Worm (Caenorhabditis elegans): ENCODE measurements around the gene exc-9.

The exc-9 gene

ce11 chrIV:7976210-7976609, 35.4 kb upstream of the exc-9 start, which contains the start of gene F57H12.6:
Gene F57H12.6, minus strand, starts transcription at chrIV:7976310.
- no peak for TF ChIP-seq mep-1 (tag; optimal IDR thresholded peaks at IDR 0.05)
- TF ChIP-seq sem-2 (GFP tag; optimal IDR thresholded peaks at IDR 0.05): no peak
- no peak for TF ChIP-seq lsy-2 (tag; optimal IDR thresholded peaks at IDR 0.05)
- no peak for TF ChIP-seq bed-3 (GFP tag; optimal IDR thresholded peaks at IDR 0.05)
- no peak for TF ChIP-seq ceh-39 (tag; optimal IDR thresholded peaks at IDR 0.05)
- TF ChIP-seq ceh-83 (GFP tag; optimal IDR thresholded peaks at IDR 0.05): no peak
- no peak for TF ChIP-seq cnd-1 (tag; optimal IDR thresholded peaks at IDR 0.05)
- no peak for TF ChIP-seq nhr-28 (tag; optimal IDR thresholded peaks at IDR 0.05)
- no peak for TF ChIP-seq blmp-1 (tag; optimal IDR thresholded peaks at IDR 0.05)
- no peak for TF ChIP-seq drap-1 (GFP tag; optimal IDR thresholded peaks at IDR 0.05)
- TF ChIP-seq lin-13 (tag; optimal IDR thresholded peaks at IDR 0.05): no peak
- no peak for TF ChIP-seq M03D4.4 (tag; optimal IDR thresholded peaks at IDR 0.05)
- no peak for TF ChIP-seq snpc-4 (tag; optimal IDR thresholded peaks at IDR 0.05)
- TF ChIP-seq pha-4 (tag; optimal IDR thresholded peaks at IDR 0.05): no peak
- no peak for TF ChIP-seq nhr-12 (tag; optimal IDR thresholded peaks at IDR 0.05)
- TF ChIP-seq ham-2 (GFP tag; optimal IDR thresholded peaks at IDR 0.05): no peak
- TF ChIP-seq flh-1 (GFP tag; optimal IDR thresholded peaks at IDR 0.05): no peak
- no peak for TF ChIP-seq ces-1 (GFP tag; optimal IDR thresholded peaks at IDR 0.05)
- TF ChIP-seq mls-2 (tag; optimal IDR thresholded peaks at IDR 0.05): no peak
- no peak for TF ChIP-seq nhr-237 (tag; optimal IDR thresholded peaks at IDR 0.05)

DNA sequence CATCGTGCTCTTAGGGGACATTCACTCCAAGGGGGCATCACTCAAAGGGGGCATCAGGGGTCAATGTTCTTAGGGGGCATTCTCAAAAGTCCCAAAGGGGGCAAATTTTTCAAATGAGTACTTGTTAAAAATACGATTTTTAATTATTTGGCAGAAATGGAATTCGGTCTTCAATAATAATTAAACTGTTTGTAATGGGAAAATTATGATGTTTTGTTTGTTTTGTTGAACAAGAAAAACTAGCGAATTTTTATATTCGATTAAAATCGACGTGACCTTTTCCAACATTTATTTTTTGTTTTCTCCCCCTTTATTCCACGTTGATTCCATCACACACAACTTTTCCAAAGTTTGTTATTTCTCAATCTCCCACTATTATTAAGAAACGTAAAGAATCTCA, 26.2 kb upstream of the exc-9 start, which contains the start of gene F57H12.5:
TSS of gene F57H12.5 (plus strand) at position 301 of the 400 bp plus-strand sequence.
- TF ChIP-seq elt-3 (tag; optimal IDR thresholded peaks at IDR 0.05) (no peak), lin-32 (GFP tag; optimal IDR thresholded peaks at IDR 0.05) (no peak), ces-1 (GFP tag; optimal IDR thresholded peaks at IDR 0.05) (no peak), M03D4.4 (tag; optimal IDR thresholded peaks at IDR 0.05) (no peak), mep-1 (tag; optimal IDR thresholded peaks at IDR 0.05) (no peak), nhr-237 (tag; optimal IDR thresholded peaks at IDR 0.05) (no peak), unc-62 (GFP tag; optimal IDR thresholded peaks at IDR 0.05) (no peak), bed-3 (GFP tag; optimal IDR thresholded peaks at IDR 0.05) (no peak), nhr-12 (tag; optimal IDR thresholded peaks at IDR 0.05) (no peak), unc-120 (tag; optimal IDR thresholded peaks at IDR 0.05; ENCODE audit: poor library complexity, severe bottlenecking) (no peak), sem-2 (GFP tag; optimal IDR thresholded peaks at IDR 0.05) (no peak), ceh-83 (GFP tag; optimal IDR thresholded peaks at IDR 0.05) (no peak), elt-1 (tag; optimal IDR thresholded peaks at IDR 0.05; ENCODE audit: borderline replicate concordance, insufficient read depth) (no peak), mab-5 (tag; optimal IDR thresholded peaks at IDR 0.05) (no peak), unc-39 (tag; optimal IDR thresholded peaks at IDR 0.05) (no peak), blmp-1 (tag; optimal IDR thresholded peaks at IDR 0.05) (no peak), pha-4 (tag; optimal IDR thresholded peaks at IDR 0.05) (no peak), ceh-43 (GFP tag; optimal IDR thresholded peaks at IDR 0.05) (no peak), zip-8 (tag; optimal IDR thresholded peaks at IDR 0.05) (no peak), cnd-1 (tag; optimal IDR thresholded peaks at IDR 0.05) (no peak)

DNA sequence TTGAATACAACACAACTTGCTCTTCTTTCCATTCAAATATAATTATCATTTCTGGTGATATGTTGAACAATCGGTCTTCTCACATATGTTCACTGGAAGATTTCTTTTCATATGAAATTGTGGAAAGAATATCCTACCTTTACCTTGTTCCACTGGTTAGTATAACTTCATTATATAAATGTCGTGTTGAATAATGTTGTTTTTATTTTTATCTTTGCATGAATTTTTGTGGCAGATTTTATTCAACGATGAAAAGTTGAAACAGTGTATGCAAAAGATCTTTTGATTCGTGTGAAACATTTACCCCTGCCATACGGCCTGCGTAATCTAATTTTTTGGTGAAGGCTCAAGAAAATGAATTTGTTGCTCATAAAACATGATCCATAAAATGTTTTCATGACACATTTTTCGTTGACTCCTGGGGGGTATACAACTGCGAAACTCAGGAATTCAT, 21.1 kb upstream of the exc-9 start:
- no peak for TF ChIP-seq pha-4 (tag; optimal IDR thresholded peaks at IDR 0.05)
- TF ChIP-seq nhr-76 (tag; optimal IDR thresholded peaks at IDR 0.05): no peak
- TF ChIP-seq mab-5 (tag; optimal IDR thresholded peaks at IDR 0.05): no peak
- no peak for TF ChIP-seq nhr-12 (tag; optimal IDR thresholded peaks at IDR 0.05)
- TF ChIP-seq sptf-1 (tag; optimal IDR thresholded peaks at IDR 0.05): no peak

DNA sequence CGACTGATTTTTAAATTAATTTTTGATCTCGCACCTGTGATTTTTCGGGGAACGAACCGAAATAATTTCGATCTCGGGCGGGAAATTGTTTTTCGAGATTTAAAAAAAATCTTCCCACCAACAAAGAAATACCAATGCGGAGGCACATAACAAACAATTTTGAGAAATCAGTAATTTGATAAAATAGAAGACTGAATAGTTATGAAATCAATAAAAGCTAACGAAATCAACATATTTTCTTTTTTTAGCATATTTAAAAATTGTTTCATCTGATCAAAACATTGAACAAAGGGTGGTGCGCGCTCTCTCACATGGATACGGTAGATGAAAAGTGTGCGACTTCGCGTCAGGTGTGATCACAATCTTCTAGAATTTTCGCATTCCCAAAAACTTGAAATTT, 17.3 kb upstream of the exc-9 start:
- no peak for TF ChIP-seq lsy-2 (tag; optimal IDR thresholded peaks at IDR 0.05)
- no peak for TF ChIP-seq ham-2 (GFP tag; optimal IDR thresholded peaks at IDR 0.05)
- no peak for TF ChIP-seq zip-8 (tag; optimal IDR thresholded peaks at IDR 0.05)
- TF ChIP-seq elt-3 (tag; optimal IDR thresholded peaks at IDR 0.05): no peak
- TF ChIP-seq hlh-1 (tag; optimal IDR thresholded peaks at IDR 0.05): no peak

DNA sequence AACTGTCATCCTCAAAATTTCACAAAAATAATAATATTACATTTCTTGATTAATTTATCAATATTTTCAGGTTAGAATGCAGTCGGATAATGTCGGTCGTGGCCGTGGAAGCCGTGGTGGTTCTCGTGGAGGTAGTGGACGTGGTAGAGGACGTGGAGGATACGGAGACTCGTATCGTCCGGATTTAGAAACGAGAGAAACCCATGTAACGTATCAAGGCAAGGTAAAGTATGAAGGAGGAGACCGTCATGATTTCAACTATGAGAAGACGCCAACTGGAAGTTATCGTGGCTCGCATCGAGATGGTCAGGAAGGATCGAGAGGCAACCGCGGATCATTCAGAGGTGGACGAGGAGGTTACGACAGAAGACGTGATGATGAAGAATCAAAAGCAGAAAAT, 16.7 kb upstream of the exc-9 start, which contains the start of gene frpr-10:
TSS of gene frpr-10 (plus strand) at position 301 of the 400 bp plus-strand sequence.
- TF ChIP-seq M03D4.4 (tag; optimal IDR thresholded peaks at IDR 0.05): no peak
- TF ChIP-seq ceh-83 (GFP tag; optimal IDR thresholded peaks at IDR 0.05): no peak
- no peak for TF ChIP-seq bed-3 (GFP tag; optimal IDR thresholded peaks at IDR 0.05)
- no peak for TF ChIP-seq ces-1 (GFP tag; optimal IDR thresholded peaks at IDR 0.05)
- TF ChIP-seq lin-32 (GFP tag; optimal IDR thresholded peaks at IDR 0.05): no peak
- TF ChIP-seq mab-5 (tag; optimal IDR thresholded peaks at IDR 0.05): no peak
- no peak for TF ChIP-seq unc-39 (tag; optimal IDR thresholded peaks at IDR 0.05)
- TF ChIP-seq nhr-76 (tag; optimal IDR thresholded peaks at IDR 0.05): no peak
- no peak for TF ChIP-seq unc-62 (GFP tag; optimal IDR thresholded peaks at IDR 0.05)
- no peak for TF ChIP-seq unc-120 (tag; optimal IDR thresholded peaks at IDR 0.05; ENCODE audit: poor library complexity, severe bottlenecking)
- TF ChIP-seq elt-1 (tag; optimal IDR thresholded peaks at IDR 0.05; ENCODE audit: borderline replicate concordance, insufficient read depth): no peak
- TF ChIP-seq ham-2 (GFP tag; optimal IDR thresholded peaks at IDR 0.05): no peak
- TF ChIP-seq ztf-11 (tag; optimal IDR thresholded peaks at IDR 0.05): no peak
- no peak for TF ChIP-seq hlh-1 (tag; optimal IDR thresholded peaks at IDR 0.05)
- no peak for TF ChIP-seq nhr-12 (tag; optimal IDR thresholded peaks at IDR 0.05)
